Fruit fly (Drosophila melanogaster): Measurements from ENCODE around the gene CG5181.

Gene CG5181

dm6 chr2L:7409602-7410001 is at the start of gene CG5181:
Gene CG5181 (minus strand): TSS chr2L:7409809.
- TF ChIP-seq CG17801 (GFP tag; optimal IDR thresholded peaks at IDR 0.05; ENCODE audit: partially characterized antibody) = no peak

DNA sequence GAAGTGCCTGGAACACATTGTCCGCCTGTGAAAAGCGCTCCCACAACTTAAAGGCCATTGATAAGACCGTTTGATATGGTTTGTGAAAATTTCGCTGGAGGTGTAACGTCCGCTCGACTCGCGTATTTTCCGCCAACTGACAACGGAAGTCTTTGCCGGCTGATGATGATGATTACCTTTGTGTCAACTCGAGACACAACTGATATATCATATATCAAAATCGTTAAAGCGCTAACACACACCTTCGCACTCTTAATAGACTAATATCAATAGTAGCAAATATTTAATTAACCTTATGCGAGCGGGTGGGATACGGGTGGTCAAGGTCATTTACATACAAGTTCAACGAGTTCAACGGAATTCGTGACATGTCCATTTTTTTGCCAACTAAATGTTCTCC is 44.5 kb upstream of the CG5181 start, which contains the start of gene Gr28a:
Gr28a (minus strand) TSS at position 101 of the 400 bp plus-strand sequence.
- TF ChIP-seq CG17801 (GFP tag; optimal IDR thresholded peaks at IDR 0.05; ENCODE audit: partially characterized antibody) = no peak

- TF ChIP-seq CG17801 (GFP tag; optimal IDR thresholded peaks at IDR 0.05; ENCODE audit: partially characterized antibody) = no peak
Observed at dm6 chr2L:7452093-7452492, 42.5 kb upstream of the CG5181 start.

- TF ChIP-seq CG17801 (GFP tag; optimal IDR thresholded peaks at IDR 0.05; ENCODE audit: partially characterized antibody) = no peak
Observed at dm6 chr2L:7450966-7451365, 41.4 kb upstream of the CG5181 start, which contains the start of gene santa-maria. Gene santa-maria (minus strand): TSS chr2L:7451244.

dm6 chr2L:7448371-7448770 is 38.8 kb upstream of the CG5181 start:
- TF ChIP-seq CG17801 (GFP tag; optimal IDR thresholded peaks at IDR 0.05; ENCODE audit: partially characterized antibody) = no peak

DNA sequence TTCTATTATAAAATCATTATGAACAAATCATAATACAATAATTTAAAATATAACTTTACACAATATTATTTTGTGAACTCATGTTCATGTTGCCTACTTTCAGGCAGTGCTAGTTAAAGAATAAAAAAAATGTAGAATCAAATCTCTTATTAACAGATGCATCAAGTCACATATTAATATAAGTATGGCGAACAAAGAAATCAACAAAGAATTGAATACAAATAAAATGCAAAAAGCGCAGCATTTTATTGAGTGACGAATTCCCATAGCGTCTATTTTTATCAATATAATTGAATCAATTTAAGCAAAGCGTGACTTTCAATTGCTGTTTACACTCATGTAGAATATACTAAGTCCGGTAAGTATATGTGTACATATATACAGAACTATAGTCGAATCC is 38.2 kb upstream of the CG5181 start:
- no peak for TF ChIP-seq CG17801 (GFP tag; optimal IDR thresholded peaks at IDR 0.05; ENCODE audit: partially characterized antibody)

DNA sequence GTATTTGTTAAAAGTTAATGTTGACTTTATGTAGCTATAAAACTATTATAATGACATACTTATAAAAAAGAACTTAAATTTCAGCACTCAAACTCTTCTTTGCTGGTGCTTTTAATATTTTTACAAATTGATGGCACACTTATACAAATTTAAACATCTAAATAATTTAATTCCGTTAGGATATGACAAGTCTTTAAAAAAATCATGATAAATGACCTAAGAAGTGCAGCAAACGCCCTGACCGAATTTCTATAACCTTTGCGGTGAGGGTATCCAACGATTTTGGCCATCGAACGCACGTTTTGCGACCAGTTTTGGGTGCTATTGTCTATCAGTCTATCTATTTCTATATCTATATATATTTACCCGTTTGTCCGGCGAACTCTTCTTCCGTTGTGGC is 33.3 kb upstream of the CG5181 start:
- TF ChIP-seq CG17801 (GFP tag; optimal IDR thresholded peaks at IDR 0.05; ENCODE audit: partially characterized antibody) = no peak

DNA sequence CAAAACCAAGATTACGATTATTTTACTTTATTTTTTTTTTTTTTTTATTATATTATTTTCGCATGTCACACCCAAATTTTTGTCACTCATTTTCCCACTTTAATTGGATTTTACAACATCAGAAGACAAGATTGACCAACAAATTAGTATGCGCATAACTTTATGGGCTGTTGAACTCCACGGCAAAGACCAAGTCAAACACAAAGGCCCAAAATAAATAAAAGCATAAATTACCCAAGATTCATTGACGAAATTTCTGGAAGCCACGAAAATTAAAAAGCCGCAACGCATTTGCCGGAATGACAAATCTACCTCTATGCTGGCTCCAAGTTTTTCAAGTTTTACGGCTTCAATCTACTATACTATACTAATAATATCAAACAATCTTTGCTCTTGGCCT is 32.5 kb upstream of the CG5181 start:
- no peak for TF ChIP-seq CG17801 (GFP tag; optimal IDR thresholded peaks at IDR 0.05; ENCODE audit: partially characterized antibody)

DNA sequence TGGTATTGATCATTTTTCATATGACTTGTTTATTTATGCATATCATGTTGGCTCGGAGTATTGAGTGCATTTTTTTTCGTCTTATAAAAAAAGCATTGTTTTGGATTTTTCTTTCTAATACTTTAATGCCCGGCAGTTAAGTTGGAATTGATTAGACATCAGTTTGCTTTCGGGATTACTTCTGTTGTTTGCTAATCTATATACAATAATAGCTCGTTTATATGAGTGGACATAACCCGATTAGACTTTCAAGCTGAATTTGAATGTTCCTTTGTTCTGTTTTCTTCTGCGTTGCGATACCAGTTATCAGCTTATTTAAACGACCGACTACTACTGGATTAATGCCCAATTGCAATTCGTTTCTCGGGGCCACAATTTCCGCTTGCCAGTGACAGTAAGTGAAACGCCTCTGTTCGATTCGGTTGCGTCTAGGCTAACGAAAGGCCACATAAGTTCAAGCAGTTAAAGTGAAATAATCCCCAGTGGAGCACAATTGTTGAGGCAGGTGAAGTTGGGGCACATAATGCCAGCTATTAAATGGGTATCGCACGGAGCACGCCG is 30.9 kb upstream of the CG5181 start:
- no peak for TF ChIP-seq CG17801 (GFP tag; optimal IDR thresholded peaks at IDR 0.05; ENCODE audit: partially characterized antibody)

DNA sequence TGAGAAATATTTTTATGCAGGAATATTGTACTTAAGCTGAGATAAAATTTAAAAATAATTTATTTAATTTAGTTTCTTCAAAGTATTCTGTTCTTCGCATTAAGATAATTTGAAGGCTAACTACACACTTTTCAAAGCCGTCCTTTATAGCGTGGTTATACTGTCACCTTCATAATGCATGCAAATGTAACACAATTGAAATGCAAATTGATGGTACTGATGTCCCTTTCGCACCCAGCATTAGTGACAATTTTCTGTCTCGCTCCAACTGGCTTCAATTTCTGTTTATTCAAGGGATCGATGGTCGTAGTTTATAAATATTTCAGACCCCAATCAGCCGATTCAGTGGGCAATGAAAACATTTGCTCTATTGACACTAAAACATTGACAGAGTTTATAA is 28.9 kb upstream of the CG5181 start:
- peak; percentile 21 for TF ChIP-seq CG17801 (GFP tag; optimal IDR thresholded peaks at IDR 0.05; ENCODE audit: partially characterized antibody)

dm6 chr2L:7437325-7437707 is 27.7 kb upstream of the CG5181 start, which contains the start of gene CG5973:
Gene CG5973 (plus strand): TSS chr2L:7437492.
- TF ChIP-seq CG17801 (GFP tag; optimal IDR thresholded peaks at IDR 0.05; ENCODE audit: partially characterized antibody) = peak; percentile 29

DNA sequence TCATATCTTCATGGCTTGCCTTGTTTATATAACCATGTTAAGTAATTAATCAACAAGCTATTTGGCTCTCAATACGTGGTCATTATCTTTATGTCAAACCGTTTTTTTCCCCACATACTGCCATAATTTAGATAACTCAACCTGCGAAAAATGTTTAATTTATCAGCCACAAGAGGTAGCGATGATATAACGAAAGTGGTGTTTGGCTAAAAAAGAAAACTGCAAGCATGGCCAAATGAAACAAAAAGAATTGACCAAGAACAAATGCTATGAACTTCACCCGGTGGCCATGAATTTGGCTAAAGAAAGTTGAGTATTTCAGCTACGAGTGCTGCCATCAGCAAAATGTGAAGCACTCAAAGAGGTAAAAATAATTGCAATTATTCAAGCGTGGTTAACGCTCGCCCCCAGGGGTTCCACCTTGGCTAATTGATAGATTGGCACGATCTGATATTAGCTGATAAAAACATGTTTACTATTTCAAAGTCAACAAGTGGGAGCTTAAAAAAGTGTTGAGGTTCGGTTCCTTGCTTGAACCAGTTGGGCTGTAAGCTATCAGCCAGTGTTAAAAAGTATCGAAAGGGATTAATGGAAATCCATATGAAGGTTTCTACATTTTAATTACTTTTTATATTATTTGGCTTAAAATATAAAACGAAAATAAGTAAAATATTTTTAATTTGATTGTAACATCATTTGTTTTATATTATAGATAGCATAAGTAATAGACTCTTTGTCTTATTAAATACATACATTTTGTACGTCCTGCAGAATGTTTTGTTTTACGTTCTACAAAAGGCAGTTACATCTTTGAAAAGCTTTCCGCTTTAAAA is 27.1 kb upstream of the CG5181 start:
- peak; percentile 72 for TF ChIP-seq CG17801 (GFP tag; optimal IDR thresholded peaks at IDR 0.05; ENCODE audit: partially characterized antibody)

- no peak for TF ChIP-seq CG17801 (GFP tag; optimal IDR thresholded peaks at IDR 0.05; ENCODE audit: partially characterized antibody)
Observed at dm6 chr2L:7435475-7435874, 25.9 kb upstream of the CG5181 start.

dm6 chr2L:7434737-7435356 is 25.2 kb upstream of the CG5181 start:
- TF ChIP-seq CG17801 (GFP tag; optimal IDR thresholded peaks at IDR 0.05; ENCODE audit: partially characterized antibody) = peak; percentile 93

DNA sequence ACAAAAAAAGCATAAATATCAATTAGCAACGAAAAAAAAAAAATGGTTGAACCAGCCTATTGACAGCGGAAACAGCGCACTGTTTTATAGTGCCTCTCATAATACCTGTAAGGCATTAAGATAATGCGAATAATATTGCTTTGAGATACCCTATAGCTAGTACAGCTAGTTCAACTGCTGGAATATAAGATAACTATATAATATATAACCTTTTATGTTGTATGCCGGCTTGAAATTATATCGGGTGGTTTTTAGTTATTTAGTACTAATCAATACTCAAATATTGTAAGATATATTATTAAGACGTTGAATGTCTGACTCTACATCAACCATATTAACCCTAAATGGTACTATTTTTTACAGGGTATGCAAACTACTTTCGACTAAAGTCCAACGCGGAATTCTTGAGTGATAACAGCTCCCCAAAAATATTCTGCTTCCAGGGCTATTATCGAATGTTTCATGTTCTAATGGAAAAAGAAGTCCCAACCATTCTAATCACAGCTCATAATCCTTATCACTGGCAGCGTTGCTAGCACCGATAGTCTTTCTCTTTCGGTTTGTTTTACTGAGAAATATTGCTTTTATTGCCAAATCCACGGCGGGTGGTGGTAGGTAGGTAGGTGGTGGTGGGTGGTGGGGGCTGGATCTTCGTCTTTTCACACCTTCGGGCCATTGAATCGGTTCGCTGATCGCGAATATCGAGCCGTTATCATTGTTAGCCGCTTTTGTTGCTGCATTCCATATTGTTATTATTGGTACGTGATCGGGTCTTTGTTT is 24.5 kb upstream of the CG5181 start:
- peak; percentile 88 for TF ChIP-seq CG17801 (GFP tag; optimal IDR thresholded peaks at IDR 0.05; ENCODE audit: partially characterized antibody)

Data from ovary, adult (tissue).